Fruit fly (Drosophila melanogaster) whole organism, wandering third instar larva: Measurements from ENCODE around the gene CG31798.
A peak's percentile ranks its signal among the peaks of the same experiment; 100 is the strongest.

Experiments
- Abd-B ChIP-seq: fragments of >200 bp; optimal IDR thresholded peaks from 2 replicates; lab custom pipeline; 2017; ENCODE audit warnings: missing biosample characterization, missing genetic modification characterization
- CG32264 ChIP-seq: fragments of 200-800 bp; sonication (Bioruptor generic); optimal IDR thresholded peaks from 2 replicates; lab custom pipeline; 2016; ENCODE audit warnings: missing biosample characterization, missing genetic modification characterization
- CG9705 ChIP-seq: fragments of 200-800 bp; sonication (Bioruptor generic); optimal IDR thresholded peaks from 2 replicates; lab custom pipeline; 2018; ENCODE audit warnings: missing biosample characterization, mild to moderate bottlenecking, missing genetic modification characterization
- CrebA ChIP-seq: fragments of 200-800 bp; sonication (Bioruptor generic); optimal IDR thresholded peaks from 2 replicates; lab custom pipeline; 2016; ENCODE audit warnings: missing biosample characterization, mild to moderate bottlenecking, missing genetic modification characterization, borderline replicate concordance
- Dfd ChIP-seq: fragments of >200 bp; optimal IDR thresholded peaks from 2 replicates; lab custom pipeline; 2017; ENCODE audit warnings: missing biosample characterization, missing genetic modification characterization
- Dif ChIP-seq: fragments of 200-275, 200-300 bp; sonication (Bioruptor generic); optimal IDR thresholded peaks from 2 replicates; lab custom pipeline; 2018; ENCODE audit warnings: missing biosample characterization, missing genetic modification characterization; ENCODE audit not compliant: partially characterized antibody
- HLH106 ChIP-seq: fragments of 200-800 bp; optimal IDR thresholded peaks from 3 replicates; lab custom pipeline; 2019; ENCODE audit warnings: missing biosample characterization, mild to moderate bottlenecking, missing genetic modification characterization, moderate library complexity
- Hnf4 ChIP-seq: fragments of 200-800 bp; sonication (Bioruptor generic); optimal IDR thresholded peaks from 2 replicates; lab custom pipeline; 2016; ENCODE audit warnings: missing biosample characterization, mild to moderate bottlenecking, missing genetic modification characterization
- Hr83 ChIP-seq: fragments of 200-300 bp; sonication (Bioruptor generic); optimal IDR thresholded peaks from 2 replicates; lab custom pipeline; 2016; ENCODE audit warnings: missing biosample characterization, mild to moderate bottlenecking, missing genetic modification characterization, moderate library complexity; ENCODE audit not compliant: poor library complexity, severe bottlenecking
- Jra ChIP-seq: sonication (Bioruptor generic); optimal IDR thresholded peaks from 2 replicates; lab custom pipeline; 2016; ENCODE audit warnings: missing biosample characterization, missing genetic modification characterization
- Myc ChIP-seq: fragments of >200 bp; optimal IDR thresholded peaks from 2 replicates; lab custom pipeline; 2017
- N ChIP-seq: fragments of >200 bp; optimal IDR thresholded peaks from 2 replicates; lab custom pipeline; 2018; ENCODE audit warnings: missing biosample characterization, missing external identifiers, missing genetic modification characterization
- OdsH ChIP-seq: fragments of 200-800 bp; sonication (Bioruptor generic); optimal IDR thresholded peaks from 2 replicates; lab custom pipeline; 2016; ENCODE audit warnings: missing biosample characterization, mild to moderate bottlenecking, missing genetic modification characterization
- Rel ChIP-seq, 2 experiments: fragments of 200-800 bp; sonication (Bioruptor generic) in 1 of 2; optimal IDR thresholded peaks; 2 replicates in 1 of 2; 3 replicates in 1 of 2; lab custom pipeline; 2016 to 2019; ENCODE audit warnings: mild to moderate bottlenecking in 2 of 2, missing biosample characterization in 2 of 2, missing genetic modification characterization in 2 of 2, moderate library complexity in 1 of 2
- Sp1 ChIP-seq: fragments of 200-800 bp; sonication (Bioruptor generic); optimal IDR thresholded peaks from 3 replicates; lab custom pipeline; 2019; ENCODE audit warnings: missing biosample characterization, mild to moderate bottlenecking, missing genetic modification characterization, moderate library complexity
- Vsx2 ChIP-seq: fragments of 200-300, 225-300 bp; sonication (Bioruptor generic); optimal IDR thresholded peaks from 2 replicates; lab custom pipeline; 2018; ENCODE audit warnings: missing biosample characterization, missing genetic modification characterization; ENCODE audit not compliant: partially characterized antibody
- br ChIP-seq: fragments of 200-800 bp; sonication (Bioruptor generic); optimal IDR thresholded peaks from 2 replicates; lab custom pipeline; 2016; ENCODE audit warnings: missing biosample characterization, missing genetic modification characterization
- brk ChIP-seq: fragments of 200-800 bp; sonication (Bioruptor generic); optimal IDR thresholded peaks from 2 replicates; lab custom pipeline; 2016; ENCODE audit warnings: missing biosample characterization, mild to moderate bottlenecking, missing genetic modification characterization
- dl ChIP-seq, 2 experiments: fragments of 175-275, 200-275 bp in 1 of 2; fragments of 200-275 bp in 1 of 2; sonication (Bioruptor generic); optimal IDR thresholded peaks; lab custom pipeline; 2018; ENCODE audit warnings: mild to moderate bottlenecking in 2 of 2, missing biosample characterization in 2 of 2, missing genetic modification characterization in 2 of 2, moderate library complexity in 2 of 2; ENCODE audit not compliant: partially characterized antibody in 2 of 2, insufficient read depth in 1 of 2
- dmrt93B ChIP-seq: fragments of 200-800 bp; sonication (Bioruptor generic); optimal IDR thresholded peaks from 2 replicates; lab custom pipeline; 2018; ENCODE audit warnings: missing biosample characterization, mild to moderate bottlenecking, missing genetic modification characterization
- dsf ChIP-seq: sonication (Bioruptor generic); optimal IDR thresholded peaks from 2 replicates; lab custom pipeline; 2016; ENCODE audit warnings: missing biosample characterization, missing genetic modification characterization, borderline replicate concordance
- ey ChIP-seq: fragments of 200-800 bp; sonication (Bioruptor generic); optimal IDR thresholded peaks from 2 replicates; lab custom pipeline; 2016; ENCODE audit warnings: missing biosample characterization, missing genetic modification characterization
- foxo ChIP-seq, 2 experiments: fragments of 200-800 bp; sonication (Bioruptor generic); optimal IDR thresholded peaks; 2 replicates in 1 of 2; 3 replicates in 1 of 2; lab custom pipeline; 2016 to 2017; ENCODE audit warnings: missing biosample characterization in 2 of 2, missing genetic modification characterization in 2 of 2
- fru ChIP-seq: fragments of 200-800 bp; sonication (Bioruptor generic); optimal IDR thresholded peaks from 3 replicates; lab custom pipeline; 2016; ENCODE audit warnings: missing biosample characterization, mild to moderate bottlenecking, missing genetic modification characterization
- h ChIP-seq: fragments of 200-800 bp; sonication (Bioruptor generic); optimal IDR thresholded peaks from 3 replicates; lab custom pipeline; 2016; ENCODE audit warnings: missing biosample characterization, mild to moderate bottlenecking, missing genetic modification characterization
- jim ChIP-seq: fragments of 175-275, 200-325 bp; sonication (Bioruptor generic); optimal IDR thresholded peaks from 2 replicates; lab custom pipeline; 2016; ENCODE audit warnings: missing biosample characterization, mild to moderate bottlenecking, missing genetic modification characterization
- lola ChIP-seq: fragments of >200 bp; optimal IDR thresholded peaks from 2 replicates; lab custom pipeline; 2017; ENCODE audit warnings: missing biosample characterization, missing genetic modification characterization
- pan ChIP-seq: fragments of >200 bp; optimal IDR thresholded peaks from 2 replicates; lab custom pipeline; 2017
- psq ChIP-seq: fragments of 200-800 bp; sonication (Bioruptor generic); optimal IDR thresholded peaks from 3 replicates; lab custom pipeline; 2017; ENCODE audit warnings: missing biosample characterization, mild to moderate bottlenecking, missing genetic modification characterization, moderate library complexity
- rgr ChIP-seq: fragments of 200-800 bp; sonication (Bioruptor generic); optimal IDR thresholded peaks from 3 replicates; lab custom pipeline; 2016; ENCODE audit warnings: missing biosample characterization, mild to moderate bottlenecking, missing genetic modification characterization
- sage ChIP-seq: fragments of 200-800 bp; sonication (Bioruptor generic); optimal IDR thresholded peaks from 2 replicates; lab custom pipeline; 2016; ENCODE audit warnings: missing biosample characterization, mild to moderate bottlenecking, missing genetic modification characterization
- sv ChIP-seq: fragments of 200-800 bp; sonication (Bioruptor generic); optimal IDR thresholded peaks from 3 replicates; lab custom pipeline; 2016; ENCODE audit warnings: missing biosample characterization, missing genetic modification characterization
- tai ChIP-seq: sonication (Bioruptor generic); optimal IDR thresholded peaks from 2 replicates; lab custom pipeline; 2016; ENCODE audit warnings: missing biosample characterization, missing genetic modification characterization
- usp ChIP-seq: fragments of >200 bp; optimal IDR thresholded peaks from 2 replicates; lab custom pipeline; 2017; ENCODE audit warnings: missing biosample characterization, missing genetic modification characterization
- woc ChIP-seq: sonication (Bioruptor generic); optimal IDR thresholded peaks from 2 replicates; lab custom pipeline; 2016; ENCODE audit warnings: missing biosample characterization, mild to moderate bottlenecking, missing genetic modification characterization

The CG31798 gene

DNA sequence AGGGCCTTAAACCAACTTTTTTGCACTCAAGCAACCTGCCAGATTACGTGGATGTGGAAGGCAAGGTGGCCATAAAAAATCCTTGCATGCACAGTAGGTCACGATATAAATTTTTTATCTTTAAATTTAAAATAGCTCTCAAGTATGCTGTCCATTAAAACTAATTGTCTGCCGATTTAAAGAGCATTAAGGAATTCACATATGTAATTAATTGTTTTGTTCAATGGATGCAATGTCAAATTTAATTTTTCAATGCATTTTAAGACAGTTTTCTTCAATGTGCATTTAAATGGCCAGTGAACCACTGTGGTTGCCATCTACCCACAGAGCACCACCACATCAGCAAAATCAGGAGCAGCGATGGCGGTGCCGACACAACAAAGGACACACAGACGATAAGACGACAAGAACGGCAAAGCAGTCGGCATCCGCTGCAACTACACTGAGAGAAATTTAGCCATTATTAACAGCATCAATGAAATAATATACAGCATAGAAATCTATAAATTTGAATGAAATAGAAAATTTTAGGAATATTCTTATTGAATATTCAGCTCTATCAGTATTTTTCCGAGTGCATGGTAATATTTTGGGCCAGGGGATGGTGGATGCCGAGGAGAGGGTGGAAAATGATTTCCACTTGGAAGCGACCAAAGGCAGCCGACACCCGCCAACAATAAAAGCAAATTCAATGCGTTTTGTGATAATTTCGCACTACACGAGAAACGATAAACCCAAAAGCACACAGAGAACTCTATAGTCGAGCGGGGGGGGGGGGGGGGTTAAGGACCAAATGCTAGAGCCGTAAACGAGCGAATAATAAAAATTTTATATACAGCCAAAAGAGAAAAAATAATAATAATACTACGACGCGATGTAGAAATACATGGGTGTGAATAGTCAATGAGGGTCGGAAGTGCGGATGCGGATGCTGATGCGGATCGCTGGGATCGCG lies 16.6 kb upstream of the CG31798 start:
- TF ChIP-seq Jra (no peak), HLH106 (peak; percentile 54), brk (GFP tag; lab: Kevin White, UChicago) (no peak), lola (GFP tag; lab: Kevin White, UChicago) (no peak), pan (lab: Kevin White, UChicago) (no peak), Sp1 (GFP tag; lab: Kevin White, UChicago) (peak; percentile 37), Hr83 (no peak), dsf (no peak), Vsx2 (GFP tag; lab: Kevin White, UChicago) (no peak), fru (GFP tag; lab: Kevin White, UChicago) (peak; percentile 46), woc (GFP tag; lab: Kevin White, UChicago) (peak; percentile 3), Hnf4 (GFP tag; lab: Kevin White, UChicago) (no peak), h (GFP tag; lab: Kevin White, UChicago) (peak; percentile 24), br (GFP tag; lab: Kevin White, UChicago) (peak; percentile 17), OdsH (GFP tag; lab: Kevin White, UChicago) (peak; percentile 34), jim (GFP tag; lab: Kevin White, UChicago) (no peak), CG32264 (GFP tag; lab: Kevin White, UChicago) (no peak), psq (GFP tag; lab: Kevin White, UChicago) (peak; percentile 1), dmrt93B (GFP tag; lab: Kevin White, UChicago) (peak; percentile 10), Dfd (GFP tag; lab: Kevin White, UChicago) (peak; percentile 29), foxo (GFP tag; optimal IDR thresholded peaks at IDR 0.05; lab: Kevin White, UChicago) (peak in 1 of 2 experiments; percentile 48), CrebA (no peak), tai (GFP tag; lab: Kevin White, UChicago) (no peak), ey (peak; percentile 28), CG9705 (GFP tag; lab: Kevin White, UChicago) (no peak), rgr (peak; percentile 50), sv (peak; percentile 26)
- TF ChIP-seq, all 38 proteins: peak for 14

DNA sequence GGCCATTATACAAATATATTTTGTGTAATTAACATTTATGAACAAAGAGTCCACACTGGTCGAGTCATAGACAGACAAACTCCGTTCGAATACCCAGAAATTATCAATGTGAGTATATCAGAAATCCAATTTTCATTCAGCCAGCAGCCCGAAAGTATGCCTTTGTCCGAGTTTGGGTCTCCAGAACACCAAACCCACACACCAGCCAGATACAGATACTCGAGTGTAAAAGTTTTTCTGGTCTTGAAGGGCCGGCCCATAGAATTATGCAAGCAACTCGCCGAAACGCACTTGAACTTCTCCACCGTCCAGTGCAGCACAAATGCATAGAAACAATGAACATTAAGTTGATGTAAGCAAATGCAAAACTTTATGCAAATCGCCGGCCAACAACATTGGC lies 15.3 kb upstream of the CG31798 start:
- no peak for TF ChIP-seq CG32264 (GFP tag; lab: Kevin White, UChicago)
- TF ChIP-seq Myc: peak; percentile 37

DNA sequence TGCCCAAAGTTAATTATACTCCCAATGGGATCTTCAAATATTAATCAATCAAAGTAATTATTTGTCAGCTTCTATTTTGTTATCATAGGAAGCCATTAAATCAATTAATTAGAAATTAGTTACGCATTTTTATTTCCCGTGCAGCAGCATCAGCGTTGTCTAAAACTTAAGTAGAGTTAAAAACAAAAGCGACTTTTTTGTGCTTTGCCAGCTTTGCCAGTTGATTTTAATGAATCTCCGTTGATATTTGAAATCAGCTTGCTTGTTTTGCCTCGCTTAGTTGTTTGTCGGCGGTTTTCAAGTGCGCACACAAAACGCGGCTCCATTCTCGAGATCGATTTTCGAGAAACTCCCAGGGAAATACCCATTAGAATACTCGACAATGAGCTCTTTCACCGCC lies 13.3 kb upstream of the CG31798 start, which contains the start of gene CG17350:
CG17350 (plus strand) TSS at position 301 of the 400 bp plus-strand sequence.
- no peak for TF ChIP-seq fru (GFP tag; lab: Kevin White, UChicago)
- TF ChIP-seq dmrt93B (GFP tag; lab: Kevin White, UChicago): no peak
- no peak for TF ChIP-seq N (GFP tag; lab: Kevin White, UChicago)
- TF ChIP-seq dl (GFP tag; optimal IDR thresholded peaks at IDR 0.05; lab: Kevin White, UChicago; ENCODE audit: insufficient read depth in 1 of 2, partially characterized antibody in 2 of 2): no peak
- no peak for TF ChIP-seq dsf
- TF ChIP-seq CG32264 (GFP tag; lab: Kevin White, UChicago): no peak
- TF ChIP-seq sage: no peak
- TF ChIP-seq HLH106: no peak
- no peak for TF ChIP-seq brk (GFP tag; lab: Kevin White, UChicago)
- TF ChIP-seq ey: no peak
- no peak for TF ChIP-seq Dif (GFP tag; lab: Kevin White, UChicago)

DNA sequence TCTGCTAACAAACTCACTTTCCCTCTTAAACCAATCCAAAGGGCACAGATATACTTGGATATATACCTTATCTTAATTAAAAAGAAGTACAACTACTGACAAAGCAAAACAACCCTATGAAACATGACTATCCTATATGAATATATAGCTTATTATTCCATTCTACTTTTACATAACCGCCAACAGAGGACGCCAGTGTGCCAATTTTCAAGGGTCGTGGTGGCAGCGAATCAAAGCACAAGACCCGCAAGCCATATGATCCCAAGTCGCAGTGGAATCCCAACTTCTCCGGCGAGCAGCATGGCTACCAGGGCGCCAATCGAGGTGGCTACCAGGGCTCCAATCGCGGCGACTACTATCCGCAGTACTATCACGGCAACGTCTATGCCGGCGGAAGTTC lies 11.6 kb upstream of the CG31798 start:
- TF ChIP-seq dsf (no peak), usp (GFP tag; lab: Kevin White, UChicago) (no peak), CrebA (no peak), Vsx2 (GFP tag; lab: Kevin White, UChicago) (no peak), psq (GFP tag; lab: Kevin White, UChicago) (no peak), N (GFP tag; lab: Kevin White, UChicago) (no peak), Abd-B (GFP tag; lab: Kevin White, UChicago) (no peak), HLH106 (no peak), Rel (GFP tag; optimal IDR thresholded peaks at IDR 0.05; lab: Kevin White, UChicago) (no peak), Rel (tag; optimal IDR thresholded peaks at IDR 0.05; lab: Kevin White, UChicago) (no peak), tai (GFP tag; lab: Kevin White, UChicago) (no peak)
